Worm (Caenorhabditis elegans): Measurements from ENCODE around the gene T27D12.6.

ce11 chrII:11808979-11809378 lies 26.3 kb upstream of the T27D12.6 start, which contains the start of gene F43G6.10:
- no peak for TF ChIP-seq eyg-1 (tag; optimal IDR thresholded peaks at IDR 0.05)
- TF ChIP-seq pha-2 (tag; optimal IDR thresholded peaks at IDR 0.05): no peak
- no peak for TF ChIP-seq zip-5 (tag; optimal IDR thresholded peaks at IDR 0.05)
- no peak for TF ChIP-seq pqm-1 (tag; optimal IDR thresholded peaks at IDR 0.05)
- no peak for TF ChIP-seq elt-2 (tag; optimal IDR thresholded peaks at IDR 0.05)
- no peak for TF ChIP-seq tbx-2 (tag; optimal IDR thresholded peaks at IDR 0.05)
- TF ChIP-seq T23F11.4 (GFP tag; optimal IDR thresholded peaks at IDR 0.05): no peak
- no peak for TF ChIP-seq ahr-1 (tag; optimal IDR thresholded peaks at IDR 0.05)
- TF ChIP-seq ceh-45 (GFP tag; IDR thresholded peaks at IDR 0.05): no peak
- no peak for TF ChIP-seq che-1 (tag; optimal IDR thresholded peaks at IDR 0.05)
- TF ChIP-seq ama-1 (optimal IDR thresholded peaks at IDR 0.05): no peak
- no peak for TF ChIP-seq fkh-10 (GFP tag; optimal IDR thresholded peaks at IDR 0.05)
- no peak for TF ChIP-seq unc-55 (GFP tag; optimal IDR thresholded peaks at IDR 0.05)
- no peak for TF ChIP-seq unc-86 (tag; optimal IDR thresholded peaks at IDR 0.05)

Measured in whole organism, late embryonic.